Worm (Caenorhabditis elegans): ENCODE results near the gene ccdc-47.

ccdc-47 gene

DNA sequence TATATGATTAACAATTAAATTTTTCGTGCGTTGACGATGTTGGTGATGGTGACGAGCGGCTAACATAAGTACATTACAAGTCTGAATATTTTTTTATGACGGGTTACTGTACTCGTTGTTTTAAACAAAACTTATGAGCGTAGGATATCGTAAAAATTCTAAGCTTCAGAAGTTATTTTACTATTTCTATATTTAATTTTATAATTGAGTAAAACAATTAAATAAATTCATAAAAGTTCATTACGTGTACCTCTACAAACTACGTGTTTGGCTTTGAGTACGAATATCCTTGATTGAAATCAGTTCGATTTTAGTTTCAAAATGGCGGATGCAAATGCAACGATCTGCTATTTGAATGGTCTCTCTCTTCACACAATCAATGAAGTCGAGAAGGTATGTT, 11.4 kb downstream of the ccdc-47 start, which contains the start of gene F37A8.1:
TSS of gene F37A8.1 (plus strand) at position 301 of the 400 bp plus-strand sequence.
- TF ChIP-seq sma-9 (GFP tag; optimal IDR thresholded peaks at IDR 0.05) (no peak), sma-9 (tag; optimal IDR thresholded peaks at IDR 0.05) (no peak), gmeb-1 (tag; optimal IDR thresholded peaks at IDR 0.05) (no peak), mdl-1 (tag; optimal IDR thresholded peaks at IDR 0.05) (no peak)

ce11 chrIII:3931423-3931822, 14.7 kb downstream of the ccdc-47 start, which contains the start of gene F37A8.2:
Gene F37A8.2, minus strand, starts transcription at chrIII:3931523.
- TF ChIP-seq lsy-2 (tag; optimal IDR thresholded peaks at IDR 0.05) (no peak), zag-1 (tag; optimal IDR thresholded peaks at IDR 0.05) (no peak), unc-62 (GFP tag; optimal IDR thresholded peaks at IDR 0.05) (no peak), C34F6.9 (tag; optimal IDR thresholded peaks at IDR 0.05) (no peak), nhr-23 (tag; optimal IDR thresholded peaks at IDR 0.05) (no peak), F13H6.1 (tag; optimal IDR thresholded peaks at IDR 0.05) (no peak), skn-1 (tag; optimal IDR thresholded peaks at IDR 0.05) (no peak), Y55F3AM.14 (GFP tag; optimal IDR thresholded peaks at IDR 0.05) (no peak), nhr-129 (tag; optimal IDR thresholded peaks at IDR 0.05) (no peak), nhr-21 (tag; optimal IDR thresholded peaks at IDR 0.05) (no peak), dmd-4 (tag; optimal IDR thresholded peaks at IDR 0.05) (no peak), elt-1 (tag; optimal IDR thresholded peaks at IDR 0.05) (no peak), ztf-1 (GFP tag; conservative IDR thresholded peaks at IDR 0.05) (no peak), sem-4 (tag; optimal IDR thresholded peaks at IDR 0.05) (no peak), gmeb-1 (tag; optimal IDR thresholded peaks at IDR 0.05) (no peak)

DNA sequence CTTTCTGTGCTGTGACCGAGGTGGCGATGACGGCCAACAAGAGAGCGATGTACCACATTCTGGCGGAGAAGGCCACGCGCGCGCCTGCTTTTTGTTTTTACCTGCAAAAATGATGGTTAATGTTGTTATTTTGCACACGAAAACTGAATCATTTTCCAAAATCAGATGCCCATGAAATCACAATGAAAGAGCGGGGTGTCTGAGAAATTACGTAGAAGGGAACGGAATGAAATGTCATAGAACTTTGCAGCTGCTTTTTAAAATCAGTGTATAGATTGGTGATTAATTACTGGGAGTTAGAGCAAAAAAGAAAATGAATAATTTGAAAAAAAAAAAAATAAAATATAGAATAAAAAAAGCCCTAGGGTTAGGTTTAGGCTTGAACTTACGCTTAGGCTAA, 19.0 kb downstream of the ccdc-47 start, which contains the start of gene npl-10:
TSS of gene npl-10 (minus strand) at position 101 of the 400 bp plus-strand sequence.
- TF ChIP-seq zag-1 (tag; optimal IDR thresholded peaks at IDR 0.05) (no peak), ama-1 (optimal IDR thresholded peaks at IDR 0.05) (no peak), skn-1 (tag; optimal IDR thresholded peaks at IDR 0.05) (no peak), mab-5 (tag; optimal IDR thresholded peaks at IDR 0.05) (no peak), egl-27 (tag; optimal IDR thresholded peaks at IDR 0.05) (no peak), elt-3 (tag; optimal IDR thresholded peaks at IDR 0.05) (no peak), aly-2 (tag; optimal IDR thresholded peaks at IDR 0.05) (no peak), nhr-10 (tag; optimal IDR thresholded peaks at IDR 0.05) (no peak)

- TF ChIP-seq nhr-129 (tag; optimal IDR thresholded peaks at IDR 0.05) (peak; percentile 81), nhr-237 (tag; optimal IDR thresholded peaks at IDR 0.05) (no peak), dmd-4 (tag; optimal IDR thresholded peaks at IDR 0.05) (no peak), crh-2 (tag; optimal IDR thresholded peaks at IDR 0.05) (peak; percentile 5), gmeb-1 (tag; optimal IDR thresholded peaks at IDR 0.05) (peak; percentile 36), lsy-2 (tag; optimal IDR thresholded peaks at IDR 0.05) (peak in 1 of 2 experiments; percentile 37), nhr-25 (tag; optimal IDR thresholded peaks at IDR 0.05) (peak; percentile 33), F13H6.1 (tag; optimal IDR thresholded peaks at IDR 0.05) (peak; percentile 4), sma-9 (GFP tag; optimal IDR thresholded peaks at IDR 0.05) (peak; percentile 58), sma-9 (tag; optimal IDR thresholded peaks at IDR 0.05) (no peak), unc-39 (tag; optimal IDR thresholded peaks at IDR 0.05) (no peak), fos-1 (tag; optimal IDR thresholded peaks at IDR 0.05) (peak; percentile 9), C34F6.9 (tag; optimal IDR thresholded peaks at IDR 0.05) (no peak), unc-62 (GFP tag; optimal IDR thresholded peaks at IDR 0.05) (no peak)
Measured at ce11 chrIII:3952058-3952457, 35.3 kb downstream of the ccdc-47 start.

ce11 chrIII:3953235-3953634, 36.5 kb downstream of the ccdc-47 start:
- TF ChIP-seq ceh-16 (tag; optimal IDR thresholded peaks at IDR 0.05) (peak; percentile 72), mdl-1 (tag; optimal IDR thresholded peaks at IDR 0.05) (peak in 1 of 2 experiments; percentile 63), unc-55 (GFP tag; optimal IDR thresholded peaks at IDR 0.05) (peak; percentile 40), alr-1 (tag; optimal IDR thresholded peaks at IDR 0.05) (no peak), nhr-10 (tag; optimal IDR thresholded peaks at IDR 0.05) (no peak), sem-4 (tag; optimal IDR thresholded peaks at IDR 0.05) (peak; percentile 85), mab-5 (tag; optimal IDR thresholded peaks at IDR 0.05) (peak; percentile 38), C34F6.9 (tag; optimal IDR thresholded peaks at IDR 0.05) (peak; percentile 72), sma-3 (GFP tag; optimal IDR thresholded peaks at IDR 0.05) (peak; percentile 30), nhr-12 (tag; optimal IDR thresholded peaks at IDR 0.05) (no peak), gmeb-1 (tag; optimal IDR thresholded peaks at IDR 0.05) (no peak), nhr-77 (tag; optimal IDR thresholded peaks at IDR 0.05) (no peak), nhr-129 (tag; optimal IDR thresholded peaks at IDR 0.05) (peak; percentile 85), ztf-1 (GFP tag; conservative IDR thresholded peaks at IDR 0.05) (no peak), lin-11 (tag; optimal IDR thresholded peaks at IDR 0.05) (peak; percentile 18), Y55F3AM.14 (GFP tag; optimal IDR thresholded peaks at IDR 0.05) (peak; percentile 61), nhr-11 (tag; optimal IDR thresholded peaks at IDR 0.05) (no peak), lsy-2 (tag; optimal IDR thresholded peaks at IDR 0.05) (peak in 1 of 2 experiments; percentile 69), blmp-1 (tag; optimal IDR thresholded peaks at IDR 0.05; ENCODE audit: insufficient read depth) (peak; percentile 12), crh-2 (tag; optimal IDR thresholded peaks at IDR 0.05) (peak; percentile 0), F13H6.1 (tag; optimal IDR thresholded peaks at IDR 0.05) (peak; percentile 66), sma-9 (GFP tag; optimal IDR thresholded peaks at IDR 0.05) (peak; percentile 89), sma-9 (tag; optimal IDR thresholded peaks at IDR 0.05) (no peak), nhr-21 (tag; optimal IDR thresholded peaks at IDR 0.05) (peak; percentile 72), lin-13 (GFP tag; optimal IDR thresholded peaks at IDR 0.05) (peak; percentile 2), ama-1 (optimal IDR thresholded peaks at IDR 0.05) (peak; percentile 3), fos-1 (tag; optimal IDR thresholded peaks at IDR 0.05) (peak; percentile 23), lin-39 (tag; optimal IDR thresholded peaks at IDR 0.05) (no peak), nhr-6 (tag; optimal IDR thresholded peaks at IDR 0.05) (peak; percentile 47), ceh-82 (tag; optimal IDR thresholded peaks at IDR 0.05) (no peak), egl-27 (tag; optimal IDR thresholded peaks at IDR 0.05) (peak; percentile 51)
